Fruit fly (Drosophila melanogaster): ENCODE data around the gene CG10747.
A peak's percentile ranks its signal among the peaks of the same experiment; 100 is the strongest.

Gene CG10747

DNA sequence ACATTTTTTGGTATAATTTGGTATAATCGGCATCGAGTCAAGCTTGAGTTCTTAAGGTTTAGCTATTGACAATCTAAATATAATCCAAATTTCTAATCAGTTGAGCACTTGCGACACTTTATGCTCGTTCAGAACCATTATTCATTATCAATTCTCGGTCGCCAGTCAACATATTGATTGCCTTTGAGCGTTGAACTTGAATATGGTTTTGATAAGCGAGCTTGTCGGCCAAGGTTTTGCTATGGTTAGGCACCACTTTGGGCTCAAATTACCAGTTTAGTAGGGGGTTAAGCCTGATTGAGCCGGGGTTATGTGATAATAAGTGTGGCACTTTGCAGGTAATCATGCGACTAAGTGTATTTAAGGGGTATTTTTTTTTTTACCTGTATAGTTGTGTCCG lies 16.8 kb downstream of the CG10747 start:
- TF ChIP-seq D1 (tag; optimal IDR thresholded peaks at IDR 0.05) (no peak), CG34367 (tag; optimal IDR thresholded peaks at IDR 0.05) (no peak), CG14655 (GFP tag; optimal IDR thresholded peaks at IDR 0.05) (no peak), EcR (GFP tag; optimal IDR thresholded peaks at IDR 0.05) (no peak), CG8301 (tag; optimal IDR thresholded peaks at IDR 0.05) (no peak), CG10348 (GFP tag; IDR thresholded peaks at IDR 0.05) (no peak), CG15710 (tag; optimal IDR thresholded peaks at IDR 0.05) (no peak), CG4496 (GFP tag; IDR thresholded peaks at IDR 0.05) (no peak), Snoo (tag; optimal IDR thresholded peaks at IDR 0.05) (no peak), CG13204 (GFP tag; optimal IDR thresholded peaks at IDR 0.05) (no peak), CG12605 (GFP tag; IDR thresholded peaks at IDR 0.05) (no peak), Pif1B (GFP tag; optimal IDR thresholded peaks at IDR 0.05) (no peak), CG8159 (tag; optimal IDR thresholded peaks at IDR 0.05) (no peak), Ets98B (GFP tag; IDR thresholded peaks at IDR 0.05) (no peak)

DNA sequence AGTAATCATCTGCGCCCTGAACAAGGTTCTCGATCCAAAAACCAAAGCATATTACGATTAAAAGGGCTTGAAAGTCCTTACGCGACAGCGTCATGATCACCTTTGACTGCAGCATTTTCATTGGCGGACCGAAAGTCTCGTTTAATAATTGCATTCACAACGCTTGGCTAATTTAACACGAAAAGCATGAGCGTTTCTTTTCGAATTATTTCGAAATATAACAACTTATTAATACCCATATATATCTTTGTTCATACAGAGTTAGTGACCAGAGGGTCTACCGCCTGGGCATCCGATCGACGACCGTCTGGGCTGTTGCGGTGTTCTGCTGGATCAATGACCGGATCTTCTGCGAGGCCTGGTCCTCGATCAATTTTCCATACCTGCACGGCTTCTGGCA lies 19.1 kb downstream of the CG10747 start, which contains the start of gene CG10730:
TSS of gene CG10730 (minus strand) at position 101 of the 400 bp plus-strand sequence.
- TF ChIP-seq D1 (tag; optimal IDR thresholded peaks at IDR 0.05) (no peak), CG14655 (GFP tag; optimal IDR thresholded peaks at IDR 0.05) (no peak), CG8159 (tag; optimal IDR thresholded peaks at IDR 0.05) (no peak), Snoo (tag; optimal IDR thresholded peaks at IDR 0.05) (no peak), CG9948 (tag; optimal IDR thresholded peaks at IDR 0.05) (no peak), CG34367 (tag; optimal IDR thresholded peaks at IDR 0.05) (no peak), CG32121 (GFP tag; IDR thresholded peaks at IDR 0.05) (no peak)

DNA sequence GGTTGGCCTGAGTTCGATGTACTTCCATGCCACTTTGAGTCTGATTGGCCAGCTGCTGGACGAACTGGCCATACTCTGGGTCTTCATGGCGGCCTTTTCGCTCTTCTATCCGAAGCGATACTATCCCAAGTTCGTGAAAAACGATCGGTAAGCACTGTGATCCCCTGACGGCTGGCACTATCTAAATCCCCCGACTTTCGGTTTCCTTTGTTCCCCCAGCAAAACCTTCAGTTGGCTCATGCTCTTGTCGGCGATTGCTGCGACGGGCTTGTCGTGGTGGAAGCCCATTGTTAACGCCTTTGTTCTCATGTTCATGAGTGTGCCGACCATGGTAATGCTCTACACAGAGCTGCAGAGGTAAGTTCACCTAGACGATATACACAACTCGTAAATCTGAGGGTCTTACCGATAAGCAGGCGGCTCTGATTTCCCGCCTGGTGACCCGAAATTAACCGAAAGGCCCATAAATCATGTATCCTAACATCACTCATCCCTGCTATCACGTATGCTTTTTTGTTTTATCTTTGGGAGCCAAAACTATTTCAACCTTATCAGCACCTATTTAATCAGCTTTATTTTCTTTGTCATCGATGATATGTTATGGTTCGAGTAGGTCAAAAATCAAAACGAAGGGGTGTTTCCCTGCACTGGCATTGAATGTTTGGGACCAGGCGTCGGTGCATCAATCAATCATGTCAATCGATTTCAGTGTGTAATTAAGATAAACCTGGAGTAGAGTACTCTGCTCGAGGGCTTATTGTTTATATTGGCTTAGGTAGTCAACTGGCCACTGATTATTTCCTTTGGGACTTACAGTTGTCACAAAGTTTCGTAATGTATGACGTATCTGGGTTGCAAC lies 21.8 kb downstream of the CG10747 start:
- TF ChIP-seq EcR (GFP tag; optimal IDR thresholded peaks at IDR 0.05) (peak; percentile 87), CG34367 (tag; optimal IDR thresholded peaks at IDR 0.05) (no peak)

DNA sequence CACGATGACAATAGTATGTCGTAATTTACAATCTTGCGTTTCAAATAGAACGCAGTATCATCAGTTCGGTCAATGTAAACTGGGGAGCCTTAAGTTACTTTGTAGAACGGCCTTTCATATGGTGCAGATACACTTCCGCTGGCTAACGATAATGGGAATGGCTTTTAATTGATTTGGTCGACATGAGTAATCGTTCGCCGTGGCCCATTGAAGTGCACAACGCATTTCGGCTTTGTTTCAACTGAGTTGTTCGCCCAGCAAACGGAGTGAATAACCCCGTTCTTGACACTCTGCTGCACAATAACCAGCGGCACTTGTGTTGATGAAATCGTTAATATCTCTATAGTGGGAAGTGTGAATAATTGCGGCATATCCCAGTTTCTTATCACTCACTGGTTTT lies 23.2 kb downstream of the CG10747 start:
- TF ChIP-seq EcR (GFP tag; optimal IDR thresholded peaks at IDR 0.05) (peak; percentile 84), CG15710 (tag; optimal IDR thresholded peaks at IDR 0.05) (no peak)

DNA sequence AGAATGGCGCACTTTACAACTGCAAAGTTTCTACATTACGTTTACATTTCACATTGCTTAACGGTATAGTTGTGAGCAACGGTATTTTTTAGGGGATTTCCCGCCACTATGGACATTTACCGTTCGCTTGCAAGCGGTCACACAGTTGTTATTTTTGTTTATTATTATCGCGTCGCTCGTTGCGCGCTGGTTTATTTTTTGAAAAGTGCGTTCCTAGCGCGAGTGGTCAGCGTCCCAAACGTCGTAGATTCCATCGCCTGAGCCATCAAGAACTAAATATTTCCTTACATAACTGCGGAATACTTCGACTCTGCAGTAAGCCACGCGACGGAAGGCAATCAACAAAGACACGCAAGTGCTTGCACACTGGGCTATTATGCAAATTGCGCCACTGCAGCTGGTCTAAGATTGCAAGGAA lies 24.9 kb downstream of the CG10747 start, which contains the start of gene bwa:
TSS of gene bwa (plus strand) at position 159 of the 418 bp plus-strand sequence.
- TF ChIP-seq CG10348 (GFP tag; IDR thresholded peaks at IDR 0.05) (no peak), fd96Ca (GFP tag; IDR thresholded peaks at IDR 0.05) (peak; percentile 36; the same call in 1 of the 3 replicates), gl (tag; optimal IDR thresholded peaks at IDR 0.05) (peak; percentile 19), CG14655 (GFP tag; optimal IDR thresholded peaks at IDR 0.05) (no peak), CG8301 (tag; optimal IDR thresholded peaks at IDR 0.05) (no peak), EcR (GFP tag; optimal IDR thresholded peaks at IDR 0.05) (peak; percentile 13)

DNA sequence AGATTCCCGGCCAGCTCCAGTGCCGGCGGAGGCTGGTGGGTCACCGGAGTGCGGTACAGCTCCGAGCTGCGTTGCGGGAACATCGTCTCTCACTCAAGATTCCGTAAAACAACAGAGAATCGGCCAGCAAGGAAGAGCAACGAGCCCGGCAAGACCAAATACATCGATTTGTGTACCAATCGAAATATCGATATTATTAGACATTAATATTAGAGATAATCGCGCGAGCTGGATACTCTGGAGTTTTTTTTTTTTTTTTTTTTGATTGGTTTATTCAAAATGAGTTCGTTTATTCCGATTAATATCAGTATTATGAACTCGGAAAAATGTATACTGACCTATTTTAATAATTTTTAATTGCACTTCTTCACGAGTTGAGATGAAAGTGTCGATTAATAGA lies 25.6 kb downstream of the CG10747 start, which contains the start of gene vls:
TSS of gene vls (minus strand) at position 164 of the 400 bp plus-strand sequence.
- TF ChIP-seq CG10348 (GFP tag; IDR thresholded peaks at IDR 0.05) (no peak), D1 (tag; optimal IDR thresholded peaks at IDR 0.05) (no peak), CG32121 (GFP tag; IDR thresholded peaks at IDR 0.05) (no peak), Snoo (tag; optimal IDR thresholded peaks at IDR 0.05) (no peak), Ets98B (GFP tag; IDR thresholded peaks at IDR 0.05) (no peak), CG4496 (GFP tag; IDR thresholded peaks at IDR 0.05) (no peak), CG17806 (tag; optimal IDR thresholded peaks at IDR 0.05) (no peak), Pif1A (GFP tag; optimal IDR thresholded peaks at IDR 0.05) (no peak), EcR (GFP tag; optimal IDR thresholded peaks at IDR 0.05) (no peak)

DNA sequence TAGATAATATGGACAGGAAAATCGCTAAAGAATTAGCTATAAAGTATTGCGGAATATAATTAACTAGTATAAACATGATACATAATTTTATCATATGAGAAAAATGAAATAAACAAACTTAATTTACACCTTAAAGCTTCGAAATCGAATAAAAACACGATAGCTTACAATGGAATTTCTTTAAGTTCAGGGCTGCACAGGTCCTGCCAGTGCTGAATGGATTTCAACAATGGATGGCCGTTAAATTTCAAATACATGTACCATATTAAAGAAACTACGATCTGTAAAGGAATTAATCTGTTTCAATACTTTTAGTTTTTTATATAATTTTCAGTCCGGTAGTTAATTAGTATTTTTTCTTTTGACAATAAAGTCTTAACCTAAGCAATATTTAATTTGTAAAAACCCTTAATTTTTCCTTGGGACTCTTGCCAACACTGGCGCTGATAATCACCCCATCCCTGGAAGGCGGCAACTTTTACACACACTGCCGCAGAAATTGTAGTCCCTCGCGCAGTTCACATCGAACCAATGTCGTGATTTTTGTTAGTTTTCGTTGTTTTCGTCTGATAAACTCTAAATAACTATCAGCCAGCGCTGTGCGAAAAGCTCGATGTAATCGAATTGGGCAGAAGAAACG lies 30.0 kb downstream of the CG10747 start, which contains the start of the genes barr and lok:
TSS of gene barr (minus strand) at position 353 of the 640 bp plus-strand sequence.
TSS of gene lok (plus strand) at position 405 of the 640 bp plus-strand sequence.
- TF ChIP-seq CG9948 (tag; optimal IDR thresholded peaks at IDR 0.05), result peak; percentile 17
- peak; percentile 37 for TF ChIP-seq CG8159 (tag; optimal IDR thresholded peaks at IDR 0.05)
- TF ChIP-seq Pif1A (GFP tag; optimal IDR thresholded peaks at IDR 0.05), result no peak
- TF ChIP-seq D1 (tag; optimal IDR thresholded peaks at IDR 0.05), result no peak
- peak; percentile 20 for TF ChIP-seq CG15710 (tag; optimal IDR thresholded peaks at IDR 0.05)
